Worm (Caenorhabditis elegans) whole organism, L1 larva: ENCODE results near the gene ntl-2.

Experiments
- F16B12.6 ChIP-seq: fragments of 150-350 bp; optimal IDR thresholded peaks from 2 replicates; lab custom pipeline; 2014; ENCODE audit warnings: missing biosample characterization, missing genetic modification characterization
- Y116A8C.19 ChIP-seq: sonication (generic microtip); optimal IDR thresholded peaks from 2 replicates; lab custom pipeline; 2016; ENCODE audit warnings: missing compliant biosample characterization, missing genetic modification characterization, borderline replicate concordance
- blmp-1 ChIP-seq: fragments of 150-350 bp; optimal IDR thresholded peaks from 2 replicates; lab custom pipeline; 2014; ENCODE audit warnings: missing biosample characterization, missing genetic modification characterization
- ceh-82 ChIP-seq, 3 experiments: fragments of 150-350 bp in 1 of 3; sonication (generic microtip) in 2 of 3; optimal IDR thresholded peaks; 2 replicates each; lab custom pipeline; 2014 to 2017; ENCODE audit warnings: missing biosample characterization in 3 of 3, missing genetic modification characterization in 3 of 3
- dpl-1 ChIP-seq, 3 experiments: fragments of 150-350 bp in 2 of 3; sonication (generic microtip) in 1 of 3; optimal IDR thresholded peaks; 2 replicates each; lab custom pipeline; 2014 to 2017; ENCODE audit warnings: missing biosample characterization in 3 of 3, missing genetic modification characterization in 3 of 3, missing genetic modification reagents in 3 of 3
- efl-3 ChIP-seq: fragments of 200-800 bp; sonication (Bioruptor generic); optimal IDR thresholded peaks from 2 replicates; lab custom pipeline; 2018; ENCODE audit warnings: mild to moderate bottlenecking, missing genetic modification characterization, missing compliant biosample characterization
- egl-13 ChIP-seq: sonication (generic microtip); optimal IDR thresholded peaks from 2 replicates; lab custom pipeline; 2016; ENCODE audit warnings: missing genotype, missing genetic modification reagents, missing genetic modification characterization, missing compliant biosample characterization
- egl-27 ChIP-seq, 2 experiments: fragments of 150-350 bp in 1 of 2; sonication (generic microtip); optimal IDR thresholded peaks; 3 replicates each; lab custom pipeline; 2017 to 2018; ENCODE audit warnings: missing biosample characterization in 2 of 2, missing genetic modification characterization in 2 of 2, missing genetic modification reagents in 2 of 2
- elt-3 ChIP-seq, 6 experiments: fragments of 150-350 bp in 1 of 6; sonication (generic microtip); optimal IDR thresholded peaks; 2 replicates each; lab custom pipeline; 2017 to 2018; ENCODE audit warnings: missing biosample characterization in 6 of 6, missing genetic modification characterization in 6 of 6, inconsistent platforms in 1 of 6
- ets-5 ChIP-seq: fragments of 200-800 bp; sonication (Bioruptor generic); IDR thresholded peaks from 2 replicates; pipeline ENCODE4 v1.3.6; 2022; ENCODE audit warnings: missing genetic modification characterization, missing compliant biosample characterization
- fkh-10 ChIP-seq: sonication (generic microtip); optimal IDR thresholded peaks from 2 replicates; lab custom pipeline; 2017; ENCODE audit warnings: missing biosample characterization, missing genetic modification reagents, missing genetic modification characterization
- fkh-8 ChIP-seq: sonication (generic microtip); optimal IDR thresholded peaks from 2 replicates; lab custom pipeline; 2016; ENCODE audit warnings: mild to moderate bottlenecking, missing genetic modification characterization, missing compliant biosample characterization
- fos-1 ChIP-seq: fragments of 150-350 bp; optimal IDR thresholded peaks from 2 replicates; lab custom pipeline; 2014; ENCODE audit warnings: missing biosample characterization, missing genetic modification characterization
- hlh-17 ChIP-seq: fragments of 200-800 bp; sonication (Bioruptor generic); optimal IDR thresholded peaks from 2 replicates; lab custom pipeline; 2018; ENCODE audit warnings: missing genetic modification characterization, mild to moderate bottlenecking, missing compliant biosample characterization, moderate library complexity, borderline replicate concordance
- hlh-4 ChIP-seq: sonication (generic microtip); optimal IDR thresholded peaks from 2 replicates; lab custom pipeline; 2016; ENCODE audit warnings: mild to moderate bottlenecking, missing genetic modification characterization, missing compliant biosample characterization
- jun-1 ChIP-seq: fragments of 150-350 bp; optimal IDR thresholded peaks from 2 replicates; lab custom pipeline; 2014; ENCODE audit warnings: missing biosample characterization, missing genetic modification reagents, missing genetic modification characterization
- lin-13 ChIP-seq: fragments of 150-350 bp; optimal IDR thresholded peaks from 2 replicates; lab custom pipeline; 2014; ENCODE audit warnings: missing biosample characterization, missing genetic modification reagents, missing genetic modification characterization
- lin-14 ChIP-seq: fragments of 200-800 bp; sonication (Bioruptor generic); optimal IDR thresholded peaks from 2 replicates; lab custom pipeline; 2018; ENCODE audit warnings: mild to moderate bottlenecking, missing genetic modification characterization, moderate library complexity, missing compliant biosample characterization
- lin-35 ChIP-seq, 2 experiments: fragments of 150-350 bp; optimal IDR thresholded peaks; 2 replicates each; lab custom pipeline; 2014; ENCODE audit warnings: missing biosample characterization in 2 of 2, missing genetic modification characterization in 2 of 2, missing genetic modification reagents in 2 of 2
- lin-39 ChIP-seq: fragments of 150-350 bp; optimal IDR thresholded peaks from 2 replicates; lab custom pipeline; 2014; ENCODE audit warnings: missing biosample characterization, missing genetic modification reagents, missing genetic modification characterization
- lsy-2 ChIP-seq, 2 experiments: fragments of 150-350 bp; optimal IDR thresholded peaks; 2 replicates each; lab custom pipeline; 2014; ENCODE audit warnings: missing biosample characterization in 2 of 2, missing genetic modification characterization in 2 of 2
- mab-9 ChIP-seq: fragments of 200-800 bp; sonication (Bioruptor generic); IDR thresholded peaks from 2 replicates; pipeline ENCODE4 v1.3.6; 2022; ENCODE audit warnings: missing genetic modification reagents, missing genetic modification characterization, missing compliant biosample characterization
- nhr-11 ChIP-seq: fragments of 150-350 bp; optimal IDR thresholded peaks from 2 replicates; lab custom pipeline; 2014; ENCODE audit warnings: missing biosample characterization, missing genetic modification characterization
- nhr-12 ChIP-seq: sonication (generic microtip); optimal IDR thresholded peaks from 2 replicates; lab custom pipeline; 2017; ENCODE audit warnings: missing biosample characterization, missing genetic modification characterization
- nhr-19 ChIP-seq: fragments of 200-800 bp; sonication (Bioruptor generic); conservative IDR thresholded peaks from 2 replicates; pipeline ENCODE4 v1.3.6; 2022; ENCODE audit warnings: missing genetic modification characterization, missing compliant biosample characterization
- nhr-28 ChIP-seq: fragments of 150-350 bp; optimal IDR thresholded peaks from 2 replicates; lab custom pipeline; 2014; ENCODE audit warnings: missing biosample characterization, missing genetic modification characterization
- nhr-85 ChIP-seq: sonication (generic microtip); peaks from one replicate; lab custom pipeline; 2016; ENCODE audit warnings: missing genetic modification characterization, inconsistent platforms, missing compliant biosample characterization
- nhr-90 ChIP-seq: sonication (generic microtip); optimal IDR thresholded peaks from 2 replicates; lab custom pipeline; 2016; ENCODE audit warnings: mild to moderate bottlenecking, missing genetic modification characterization, missing compliant biosample characterization; ENCODE audit not compliant: poor library complexity
- pag-3 ChIP-seq: sonication (generic microtip); optimal IDR thresholded peaks from 2 replicates; lab custom pipeline; 2017; ENCODE audit warnings: missing genetic modification characterization, mild to moderate bottlenecking, missing compliant biosample characterization, antibody characterized with exemption, borderline replicate concordance; ENCODE audit not compliant: insufficient read depth
- pqm-1 ChIP-seq: sonication (generic microtip); optimal IDR thresholded peaks from 3 replicates; lab custom pipeline; 2017; ENCODE audit warnings: missing biosample characterization, missing genetic modification characterization
- skn-1 ChIP-seq: fragments of 150-350 bp; optimal IDR thresholded peaks from 2 replicates; lab custom pipeline; 2014; ENCODE audit warnings: missing biosample characterization, missing genetic modification characterization
- snu-23 ChIP-seq: sonication (generic microtip); optimal IDR thresholded peaks from 2 replicates; lab custom pipeline; 2016; ENCODE audit warnings: missing genetic modification characterization, missing compliant biosample characterization
- sptf-1 ChIP-seq: fragments of 150-350 bp; optimal IDR thresholded peaks from 2 replicates; lab custom pipeline; 2014; ENCODE audit warnings: missing biosample characterization, missing genetic modification characterization
- sup-37 ChIP-seq: fragments of 200-800 bp; sonication (Bioruptor generic); optimal IDR thresholded peaks from 2 replicates; lab custom pipeline; 2018; ENCODE audit warnings: mild to moderate bottlenecking, missing genetic modification characterization, missing compliant biosample characterization
- tbx-2 ChIP-seq: sonication (generic microtip); optimal IDR thresholded peaks from 2 replicates; lab custom pipeline; 2016; ENCODE audit warnings: missing genetic modification characterization, missing compliant biosample characterization
- tlp-1 ChIP-seq: fragments of 150-350 bp; optimal IDR thresholded peaks from 2 replicates; lab custom pipeline; 2014; ENCODE audit warnings: missing biosample characterization, missing genetic modification characterization
- unc-30 ChIP-seq: sonication (generic microtip); optimal IDR thresholded peaks from 2 replicates; lab custom pipeline; 2017; ENCODE audit warnings: missing biosample characterization, missing genetic modification characterization
- unc-62 ChIP-seq: fragments of 150-350 bp; optimal IDR thresholded peaks from 2 replicates; lab custom pipeline; 2014; ENCODE audit warnings: missing biosample characterization, missing genetic modification reagents, missing genetic modification characterization
- xbp-1 ChIP-seq: sonication (generic microtip); optimal IDR thresholded peaks from 2 replicates; lab custom pipeline; 2016; ENCODE audit warnings: missing genetic modification characterization, missing compliant biosample characterization
- zag-1 ChIP-seq: fragments of 150-350 bp; optimal IDR thresholded peaks from 2 replicates; lab custom pipeline; 2014; ENCODE audit warnings: missing biosample characterization, missing genetic modification characterization
- ztf-11 ChIP-seq, 2 experiments: sonication (generic microtip); optimal IDR thresholded peaks; 2 replicates each; lab custom pipeline; 2016 to 2017; ENCODE audit warnings: missing genetic modification characterization in 2 of 2, missing biosample characterization in 1 of 2, missing compliant biosample characterization in 1 of 2

ntl-2 gene

ce11 chrII:4417333-4417732 is 41.1 kb upstream of the ntl-2 start, which contains the start of gene sod-5:
Gene sod-5, plus strand, starts transcription at chrII:4417633.
- no peak for TF ChIP-seq egl-13 (tag; lab: Kevin White, UChicago)
- TF ChIP-seq mab-9 (GFP tag; lab: Robert Waterston, UW), result no peak
- no peak for TF ChIP-seq ztf-11 (tag; optimal IDR thresholded peaks at IDR 0.05; lab: Kevin White, UChicago)

ce11 chrII:4409650-4410049 is 33.4 kb upstream of the ntl-2 start:
- TF ChIP-seq ets-5 (GFP tag; lab: Robert Waterston, UW) (no peak), skn-1 (tag; lab: Kevin White, UChicago) (no peak), lin-13 (GFP tag; lab: Kevin White, UChicago) (no peak), sptf-1 (tag; lab: Kevin White, UChicago) (no peak), F16B12.6 (no peak), unc-62 (GFP tag; lab: Kevin White, UChicago) (no peak)

- TF ChIP-seq lin-35 (GFP tag; optimal IDR thresholded peaks at IDR 0.05; lab: Kevin White, UChicago) (no peak), efl-3 (GFP tag; lab: Kevin White, UChicago) (no peak), fkh-8 (tag; lab: Kevin White, UChicago) (no peak), unc-62 (GFP tag; lab: Kevin White, UChicago) (no peak), xbp-1 (tag; lab: Kevin White, UChicago) (no peak), nhr-11 (tag; lab: Kevin White, UChicago) (no peak), fos-1 (tag; lab: Kevin White, UChicago) (no peak), dpl-1 (GFP tag; optimal IDR thresholded peaks at IDR 0.05; lab: Kevin White, UChicago) (no peak), sup-37 (GFP tag; lab: Kevin White, UChicago) (no peak), hlh-4 (no peak), egl-27 (tag; optimal IDR thresholded peaks at IDR 0.05; lab: Kevin White, UChicago) (no peak), pag-3 (tag; lab: Kevin White, UChicago) (no peak), tlp-1 (no peak)
These were observed 29.1 kb upstream of the ntl-2 start, which contains the start of gene ZK430.5 for ce11 chrII:4405358-4405757. Gene ZK430.5, plus strand, starts transcription at chrII:4405658.

ce11 chrII:4394438-4394837 is 18.2 kb upstream of the ntl-2 start:
- TF ChIP-seq blmp-1 (tag; lab: Kevin White, UChicago) (peak; percentile 48), nhr-12 (tag; lab: Kevin White, UChicago) (no peak)

ce11 chrII:4392526-4393057 is 16.3 kb upstream of the ntl-2 start, which contains the start of gene mlt-7:
Gene mlt-7, plus strand, starts transcription at chrII:4393007.
- no peak for TF ChIP-seq mab-9 (GFP tag; lab: Robert Waterston, UW)
- TF ChIP-seq hlh-4, result no peak
- peak in 1 of 2 experiments; percentile 18 for TF ChIP-seq lin-35 (GFP tag; optimal IDR thresholded peaks at IDR 0.05; lab: Kevin White, UChicago)
- no peak for TF ChIP-seq fkh-10 (GFP tag; lab: Kevin White, UChicago)
- TF ChIP-seq lin-39 (tag; lab: Kevin White, UChicago), result no peak
- no peak for TF ChIP-seq lin-13 (GFP tag; lab: Kevin White, UChicago)
- TF ChIP-seq nhr-28 (tag; lab: Kevin White, UChicago), result no peak
- TF ChIP-seq pag-3 (tag; lab: Kevin White, UChicago), result no peak
- peak; percentile 45 for TF ChIP-seq blmp-1 (tag; lab: Kevin White, UChicago)
- peak in 1 of 3 experiments; percentile 12 for TF ChIP-seq dpl-1 (GFP tag; optimal IDR thresholded peaks at IDR 0.05; lab: Kevin White, UChicago)
- no peak for TF ChIP-seq skn-1 (tag; lab: Kevin White, UChicago)
- no peak for TF ChIP-seq pqm-1 (tag; lab: Kevin White, UChicago)
- TF ChIP-seq zag-1 (tag; lab: Kevin White, UChicago), result no peak
- peak in 3 of 6 experiments; percentile 8 to 14 (median 10) for TF ChIP-seq elt-3 (tag; optimal IDR thresholded peaks at IDR 0.05; lab: Kevin White, UChicago)
- TF ChIP-seq sptf-1 (tag; lab: Kevin White, UChicago), result no peak
- TF ChIP-seq tbx-2 (tag; lab: Kevin White, UChicago), result no peak
- no peak for TF ChIP-seq jun-1
- TF ChIP-seq ceh-82 (tag; optimal IDR thresholded peaks at IDR 0.05; lab: Kevin White, UChicago), result no peak
- no peak for TF ChIP-seq nhr-90 (tag; lab: Kevin White, UChicago)
- TF ChIP-seq unc-30 (tag; lab: Kevin White, UChicago), result no peak
- peak; percentile 66 for TF ChIP-seq nhr-85 (tag; lab: Kevin White, UChicago)
- TF ChIP-seq sup-37 (GFP tag; lab: Kevin White, UChicago), result no peak
- TF ChIP-seq lin-14 (GFP tag; lab: Kevin White, UChicago), result peak; percentile 33
- TF ChIP-seq tlp-1, result no peak
- no peak for TF ChIP-seq snu-23 (GFP tag; lab: Kevin White, UChicago)
- TF ChIP-seq nhr-19 (GFP tag; lab: Robert Waterston, UW), result no peak
- TF ChIP-seq xbp-1 (tag; lab: Kevin White, UChicago), result no peak
- peak in 1 of 2 experiments; percentile 25 for TF ChIP-seq lsy-2 (tag; optimal IDR thresholded peaks at IDR 0.05; lab: Kevin White, UChicago)
- no peak for TF ChIP-seq Y116A8C.19 (tag; lab: Kevin White, UChicago)
- no peak for TF ChIP-seq fkh-8 (tag; lab: Kevin White, UChicago)
- TF ChIP-seq hlh-17, result no peak
